Worm (Caenorhabditis elegans): Measurements from ENCODE around the gene F35B3.4.
A peak's percentile ranks its signal among the peaks of the same experiment; 100 is the strongest.

Gene F35B3.4

ce11 chrX:17042946-17043345 lies 22.2 kb upstream of the F35B3.4 start, which contains the start of gene F35B3.7:
Gene F35B3.7 (minus strand): TSS chrX:17043078.
- no peak for TF ChIP-seq ceh-16 (tag; optimal IDR thresholded peaks at IDR 0.05)
- TF ChIP-seq egl-5 (tag; optimal IDR thresholded peaks at IDR 0.05) = peak; percentile 48
- TF ChIP-seq nhr-28 (tag; optimal IDR thresholded peaks at IDR 0.05) = no peak
- TF ChIP-seq lin-39 (tag; optimal IDR thresholded peaks at IDR 0.05) = peak; percentile 46
- TF ChIP-seq skn-1 (tag; optimal IDR thresholded peaks at IDR 0.05) = no peak
- TF ChIP-seq snpc-4 (tag; optimal IDR thresholded peaks at IDR 0.05) = no peak
- TF ChIP-seq tbx-2 (tag; optimal IDR thresholded peaks at IDR 0.05) = no peak
- TF ChIP-seq mml-1 (tag; optimal IDR thresholded peaks at IDR 0.05) = no peak
- TF ChIP-seq nhr-11 (tag; optimal IDR thresholded peaks at IDR 0.05) = peak; percentile 33

- TF ChIP-seq unc-62 (GFP tag; optimal IDR thresholded peaks at IDR 0.05) = no peak
- no peak for TF ChIP-seq nhr-43 (tag; optimal IDR thresholded peaks at IDR 0.05; ENCODE audit: poor library complexity, severe bottlenecking)
- TF ChIP-seq ztf-4 (tag; optimal IDR thresholded peaks at IDR 0.05) = no peak
- TF ChIP-seq nhr-11 (tag; optimal IDR thresholded peaks at IDR 0.05) = no peak
- TF ChIP-seq ztf-11 (tag; optimal IDR thresholded peaks at IDR 0.05) = no peak
- no peak for TF ChIP-seq lin-39 (tag; optimal IDR thresholded peaks at IDR 0.05)
- TF ChIP-seq sea-2 (GFP tag; optimal IDR thresholded peaks at IDR 0.05) = no peak
- TF ChIP-seq ceh-28 (tag; optimal IDR thresholded peaks at IDR 0.05) = no peak
- no peak for TF ChIP-seq nhr-76 (tag; optimal IDR thresholded peaks at IDR 0.05)
- no peak for TF ChIP-seq nhr-23 (tag; optimal IDR thresholded peaks at IDR 0.05)
- no peak for TF ChIP-seq pqm-1 (tag; optimal IDR thresholded peaks at IDR 0.05)
- TF ChIP-seq pha-4 (tag; optimal IDR thresholded peaks at IDR 0.05) = no peak
Observed at ce11 chrX:17041571-17041970, 20.8 kb upstream of the F35B3.4 start.

DNA sequence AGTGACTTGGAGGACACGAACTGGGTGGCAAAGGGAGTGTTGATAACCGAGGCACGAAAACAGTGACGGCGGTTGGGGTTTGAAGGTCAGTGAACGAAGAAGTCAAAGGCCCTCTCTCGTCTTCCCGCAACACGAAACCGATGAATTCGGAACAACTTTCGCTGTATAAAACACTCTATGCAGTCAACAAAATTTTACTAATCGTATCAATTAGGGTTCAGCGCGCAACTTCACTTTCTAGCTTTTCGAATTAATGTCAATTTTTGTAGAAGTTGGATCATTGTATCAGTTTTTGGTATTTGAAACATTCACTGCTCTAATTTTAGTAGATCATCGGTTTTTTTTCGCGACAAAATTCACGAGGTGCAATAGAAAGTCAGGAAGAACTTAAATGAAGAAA lies 17.9 kb upstream of the F35B3.4 start:
- TF ChIP-seq ceh-16 (tag; optimal IDR thresholded peaks at IDR 0.05) (no peak), elt-3 (tag; optimal IDR thresholded peaks at IDR 0.05) (no peak), nhr-25 (tag; optimal IDR thresholded peaks at IDR 0.05) (peak; percentile 4), unc-62 (GFP tag; optimal IDR thresholded peaks at IDR 0.05) (no peak), snpc-4 (tag; optimal IDR thresholded peaks at IDR 0.05) (no peak), ama-1 (optimal IDR thresholded peaks at IDR 0.05) (no peak), fkh-2 (tag; optimal IDR thresholded peaks at IDR 0.05) (no peak), elt-1 (tag; optimal IDR thresholded peaks at IDR 0.05) (no peak)

- TF ChIP-seq nhr-23 (tag; optimal IDR thresholded peaks at IDR 0.05) (peak; percentile 53), unc-62 (GFP tag; optimal IDR thresholded peaks at IDR 0.05) (no peak), fkh-2 (tag; optimal IDR thresholded peaks at IDR 0.05) (no peak), jun-1 (tag; optimal IDR thresholded peaks at IDR 0.05) (no peak)
Observed at ce11 chrX:17034773-17035172, 14.0 kb upstream of the F35B3.4 start.

- TF ChIP-seq nhr-23 (tag; optimal IDR thresholded peaks at IDR 0.05) = peak; percentile 15
- peak; percentile 17 for TF ChIP-seq elt-2 (tag; optimal IDR thresholded peaks at IDR 0.05)
- no peak for TF ChIP-seq ceh-82 (tag; optimal IDR thresholded peaks at IDR 0.05)
Observed at ce11 chrX:17034193-17034592, 13.4 kb upstream of the F35B3.4 start.

ce11 chrX:17030169-17030914 lies 9.6 kb upstream of the F35B3.4 start, which contains the start of gene ptrn-1:
Gene ptrn-1 (minus strand): TSS chrX:17030219.
- TF ChIP-seq nhr-28 (tag; optimal IDR thresholded peaks at IDR 0.05) (no peak), ceh-28 (tag; optimal IDR thresholded peaks at IDR 0.05) (no peak), lsy-12 (tag; optimal IDR thresholded peaks at IDR 0.05) (peak; percentile 37), ceh-16 (tag; optimal IDR thresholded peaks at IDR 0.05) (no peak), ceh-9 (tag; optimal IDR thresholded peaks at IDR 0.05) (no peak), jun-1 (tag; optimal IDR thresholded peaks at IDR 0.05) (peak; percentile 49), pha-4 (tag; optimal IDR thresholded peaks at IDR 0.05) (peak; percentile 77), unc-62 (GFP tag; optimal IDR thresholded peaks at IDR 0.05) (no peak), skn-1 (tag; optimal IDR thresholded peaks at IDR 0.05) (peak; percentile 30), elt-1 (tag; optimal IDR thresholded peaks at IDR 0.05) (no peak), snpc-4 (tag; optimal IDR thresholded peaks at IDR 0.05) (peak; percentile 75), pqm-1 (tag; optimal IDR thresholded peaks at IDR 0.05) (peak; percentile 50), elt-2 (tag; optimal IDR thresholded peaks at IDR 0.05) (peak; percentile 55), nhr-25 (tag; optimal IDR thresholded peaks at IDR 0.05) (peak; percentile 46), unc-39 (tag; optimal IDR thresholded peaks at IDR 0.05) (no peak), hmg-11 (tag; optimal IDR thresholded peaks at IDR 0.05) (peak; percentile 87), nhr-23 (tag; optimal IDR thresholded peaks at IDR 0.05) (peak; percentile 65), nfya-1 (tag; optimal IDR thresholded peaks at IDR 0.05; ENCODE audit: insufficient read depth) (peak; percentile 74), lin-15B (tag; optimal IDR thresholded peaks at IDR 0.05) (peak; percentile 10), ama-1 (optimal IDR thresholded peaks at IDR 0.05) (peak; percentile 21), mdl-1 (tag; optimal IDR thresholded peaks at IDR 0.05) (peak; percentile 33), egl-5 (tag; optimal IDR thresholded peaks at IDR 0.05) (peak; percentile 3), lin-39 (tag; optimal IDR thresholded peaks at IDR 0.05) (peak; percentile 94)

Measured in whole organism, L3 larva.